Worm (Caenorhabditis elegans): ENCODE data around the gene snrp-3.
"Not testable (repeated sequence)": the region's sequence is repeated elsewhere in the genome, so short reads cannot be mapped to it uniquely, and the experiment has no call there.

The snrp-3 gene

DNA sequence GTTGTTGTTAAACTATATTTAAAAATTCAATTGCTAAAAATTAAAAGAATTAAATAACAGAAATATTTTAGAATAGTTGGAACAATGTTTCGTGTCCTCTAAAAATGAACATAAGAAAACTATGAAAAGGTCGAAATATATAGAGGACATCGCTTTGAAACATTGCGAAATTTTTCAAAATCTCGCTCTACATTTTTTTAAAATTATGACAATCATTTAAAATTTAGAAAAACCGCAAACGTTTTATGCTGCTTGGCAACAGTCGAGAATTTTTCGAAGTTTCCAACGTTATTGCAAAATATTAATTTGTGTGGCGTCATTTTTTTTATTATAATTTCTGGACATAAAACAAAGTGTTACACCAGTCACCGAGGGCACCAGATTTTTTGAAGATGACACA lies 27.4 kb upstream of the snrp-3 start, which contains the start of the genes parg-2 and ipla-5:
Gene parg-2 (minus strand): TSS at position 101 of the 400 bp plus-strand sequence.
Gene ipla-5 (plus strand): TSS at position 216 of the 400 bp plus-strand sequence.
- TF ChIP-seq zag-1 (tag; optimal IDR thresholded peaks at IDR 0.05); unc-62 (GFP tag; optimal IDR thresholded peaks at IDR 0.05); ztf-11 (tag; optimal IDR thresholded peaks at IDR 0.05): not testable (repeated sequence)

DNA sequence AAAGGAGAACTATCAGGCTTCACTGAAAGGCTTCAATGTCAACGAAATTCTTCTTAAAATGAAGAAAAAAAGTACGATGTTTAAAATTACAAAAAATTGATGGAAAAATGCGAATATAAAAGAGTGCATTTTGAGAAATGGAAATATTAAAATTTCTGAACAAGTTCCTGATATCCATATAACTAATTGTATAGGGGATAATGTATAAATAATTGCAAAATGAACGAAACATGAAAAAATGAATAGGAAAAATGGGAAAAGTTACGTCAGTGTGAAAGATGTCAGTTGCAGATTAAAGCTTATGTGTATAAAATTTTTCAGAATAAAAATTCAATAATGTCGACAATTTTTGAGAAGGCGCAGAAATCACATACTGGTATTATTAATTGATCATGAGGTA lies 20.4 kb upstream of the snrp-3 start:
- TF ChIP-seq nhr-6 (tag; optimal IDR thresholded peaks at IDR 0.05), result no peak
- no peak for TF ChIP-seq lin-13 (GFP tag; optimal IDR thresholded peaks at IDR 0.05)
- TF ChIP-seq sem-4 (tag; optimal IDR thresholded peaks at IDR 0.05), result no peak
- no peak for TF ChIP-seq mdl-1 (tag; optimal IDR thresholded peaks at IDR 0.05)
- TF ChIP-seq ceh-82 (tag; optimal IDR thresholded peaks at IDR 0.05), result no peak
- no peak for TF ChIP-seq zag-1 (tag; optimal IDR thresholded peaks at IDR 0.05)
- no peak for TF ChIP-seq nhr-10 (tag; optimal IDR thresholded peaks at IDR 0.05)
- TF ChIP-seq ztf-11 (tag; optimal IDR thresholded peaks at IDR 0.05), result no peak
- no peak for TF ChIP-seq unc-39 (tag; optimal IDR thresholded peaks at IDR 0.05)
- no peak for TF ChIP-seq alr-1 (tag; optimal IDR thresholded peaks at IDR 0.05)
- no peak for TF ChIP-seq blmp-1 (tag; optimal IDR thresholded peaks at IDR 0.05; ENCODE audit: insufficient read depth)
- TF ChIP-seq lsy-2 (tag; optimal IDR thresholded peaks at IDR 0.05), result no peak
- TF ChIP-seq mab-5 (tag; optimal IDR thresholded peaks at IDR 0.05), result no peak
- no peak for TF ChIP-seq ama-1 (optimal IDR thresholded peaks at IDR 0.05)
- TF ChIP-seq F13H6.1 (tag; optimal IDR thresholded peaks at IDR 0.05), result no peak
- no peak for TF ChIP-seq unc-62 (GFP tag; optimal IDR thresholded peaks at IDR 0.05)
- TF ChIP-seq nhr-129 (tag; optimal IDR thresholded peaks at IDR 0.05), result no peak
- TF ChIP-seq lin-11 (tag; optimal IDR thresholded peaks at IDR 0.05), result no peak

DNA sequence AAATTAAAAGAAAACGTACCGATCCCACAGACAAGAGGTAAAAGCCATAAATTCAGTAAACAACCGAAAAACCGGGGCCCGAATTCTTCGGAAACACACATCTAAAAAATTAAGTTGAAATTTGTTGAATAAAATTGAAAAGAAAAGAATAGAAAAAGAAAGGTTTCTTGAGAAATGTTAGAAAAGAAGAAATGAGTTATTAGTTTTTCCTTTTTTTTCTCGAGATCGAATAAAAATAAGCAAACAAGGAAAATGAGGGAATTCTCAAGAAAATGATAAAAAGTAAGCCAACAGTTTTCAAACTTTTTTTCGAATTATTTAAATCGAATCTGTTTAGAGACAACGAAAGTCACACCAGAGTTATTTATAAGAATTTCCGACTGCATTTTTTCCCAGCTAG lies 17.9 kb upstream of the snrp-3 start, which contains the start of gene H23L24.4:
Gene H23L24.4 (minus strand): TSS at position 101 of the 400 bp plus-strand sequence.
- TF ChIP-seq F13H6.1 (tag; optimal IDR thresholded peaks at IDR 0.05) (no peak), mbf-1 (tag; optimal IDR thresholded peaks at IDR 0.05) (no peak), elt-3 (tag; optimal IDR thresholded peaks at IDR 0.05) (no peak), mdl-1 (tag; optimal IDR thresholded peaks at IDR 0.05) (no peak), skn-1 (tag; optimal IDR thresholded peaks at IDR 0.05) (no peak), ZK546.5 (tag; optimal IDR thresholded peaks at IDR 0.05) (no peak), nhr-6 (tag; optimal IDR thresholded peaks at IDR 0.05) (no peak), zag-1 (tag; optimal IDR thresholded peaks at IDR 0.05) (no peak), egl-27 (tag; optimal IDR thresholded peaks at IDR 0.05) (no peak)

DNA sequence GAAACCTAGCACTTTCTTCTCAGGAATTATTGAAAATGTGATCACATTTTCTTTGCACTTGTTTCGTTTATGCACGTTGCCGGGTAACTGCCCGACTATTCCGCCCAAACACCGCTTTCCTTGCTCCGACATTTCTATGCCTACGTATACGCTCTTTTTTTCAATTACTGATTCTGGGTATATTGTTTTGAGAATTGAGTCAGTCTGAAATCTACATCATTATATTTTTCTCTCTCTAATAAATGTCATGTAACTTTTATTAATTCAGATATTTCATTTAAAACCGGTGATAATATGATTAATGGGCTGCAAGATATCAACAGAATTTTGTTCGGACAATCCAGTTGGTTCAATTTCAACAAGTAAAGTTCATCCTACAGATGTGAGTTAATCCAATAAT lies 9.8 kb upstream of the snrp-3 start, which contains the start of gene ttll-11:
Gene ttll-11 (plus strand): TSS at position 301 of the 400 bp plus-strand sequence.
- TF ChIP-seq lin-11 (tag; optimal IDR thresholded peaks at IDR 0.05), result peak; percentile 1
- TF ChIP-seq ztf-1 (GFP tag; conservative IDR thresholded peaks at IDR 0.05), result no peak

DNA sequence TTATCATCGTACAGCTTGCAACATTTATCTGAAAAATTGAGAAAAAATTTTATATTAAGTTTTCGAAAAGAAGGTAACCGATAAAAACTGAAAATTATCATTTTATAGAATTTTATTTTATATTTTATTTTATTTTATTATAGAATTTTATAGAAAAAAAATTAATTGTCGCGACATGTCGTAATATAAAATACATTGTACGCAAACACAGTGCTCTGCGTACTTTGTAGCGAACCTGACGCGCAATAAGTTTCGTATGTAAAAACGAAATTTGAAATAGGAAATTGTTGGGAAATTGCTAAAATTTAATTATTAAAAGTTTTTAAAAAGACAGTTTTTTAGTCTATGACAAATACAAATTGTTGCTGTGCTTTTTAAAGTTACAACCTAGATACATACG lies 3.9 kb upstream of the snrp-3 start, which contains the start of the genes hst-1 and ints-6:
Gene hst-1 (minus strand): TSS at position 28 of the 400 bp plus-strand sequence.
Gene ints-6 (plus strand): TSS at position 260 of the 400 bp plus-strand sequence.
- TF ChIP-seq mdl-1 (tag; optimal IDR thresholded peaks at IDR 0.05), result no peak
- TF ChIP-seq snpc-4 (tag; optimal IDR thresholded peaks at IDR 0.05), result no peak
- no peak for TF ChIP-seq skn-1 (tag; optimal IDR thresholded peaks at IDR 0.05)
- no peak for TF ChIP-seq fos-1 (tag; optimal IDR thresholded peaks at IDR 0.05)
- no peak for TF ChIP-seq unc-62 (GFP tag; optimal IDR thresholded peaks at IDR 0.05)
- peak; percentile 15 for TF ChIP-seq sma-3 (GFP tag; optimal IDR thresholded peaks at IDR 0.05)
- no peak for TF ChIP-seq nhr-129 (tag; optimal IDR thresholded peaks at IDR 0.05)
- peak; percentile 36 for TF ChIP-seq gmeb-1 (tag; optimal IDR thresholded peaks at IDR 0.05)
- TF ChIP-seq ztf-4 (tag; optimal IDR thresholded peaks at IDR 0.05), result no peak
- no peak for TF ChIP-seq ZK546.5 (tag; optimal IDR thresholded peaks at IDR 0.05)
- no peak for TF ChIP-seq blmp-1 (tag; optimal IDR thresholded peaks at IDR 0.05; ENCODE audit: insufficient read depth)
- TF ChIP-seq dmd-4 (tag; optimal IDR thresholded peaks at IDR 0.05), result no peak
- TF ChIP-seq F13H6.1 (tag; optimal IDR thresholded peaks at IDR 0.05), result peak; percentile 19
- TF ChIP-seq mbf-1 (tag; optimal IDR thresholded peaks at IDR 0.05), result no peak
- no peak for TF ChIP-seq Y55F3AM.14 (GFP tag; optimal IDR thresholded peaks at IDR 0.05)
- TF ChIP-seq nhr-6 (tag; optimal IDR thresholded peaks at IDR 0.05), result no peak
- TF ChIP-seq mab-5 (tag; optimal IDR thresholded peaks at IDR 0.05), result no peak
- TF ChIP-seq nhr-21 (tag; optimal IDR thresholded peaks at IDR 0.05), result no peak
- peak; percentile 6 for TF ChIP-seq C34F6.9 (tag; optimal IDR thresholded peaks at IDR 0.05)
- no peak for TF ChIP-seq nhr-11 (tag; optimal IDR thresholded peaks at IDR 0.05)
- TF ChIP-seq ztf-11 (tag; optimal IDR thresholded peaks at IDR 0.05), result no peak
- TF ChIP-seq sem-4 (tag; optimal IDR thresholded peaks at IDR 0.05), result no peak
- TF ChIP-seq lin-11 (tag; optimal IDR thresholded peaks at IDR 0.05), result no peak
- no peak for TF ChIP-seq elt-1 (tag; optimal IDR thresholded peaks at IDR 0.05)
- TF ChIP-seq nhr-10 (tag; optimal IDR thresholded peaks at IDR 0.05), result no peak
- peak in 1 of 2 experiments; percentile 31 for TF ChIP-seq lsy-2 (tag; optimal IDR thresholded peaks at IDR 0.05)
- peak; percentile 26 for TF ChIP-seq unc-55 (GFP tag; optimal IDR thresholded peaks at IDR 0.05)
- no peak for TF ChIP-seq nhr-23 (tag; optimal IDR thresholded peaks at IDR 0.05)
- no peak for TF ChIP-seq unc-39 (tag; optimal IDR thresholded peaks at IDR 0.05)
- no peak for TF ChIP-seq ztf-1 (GFP tag; conservative IDR thresholded peaks at IDR 0.05)
- TF ChIP-seq lin-39 (tag; optimal IDR thresholded peaks at IDR 0.05), result no peak
- TF ChIP-seq nhr-237 (tag; optimal IDR thresholded peaks at IDR 0.05), result no peak
- TF ChIP-seq R02D3.7 (tag; optimal IDR thresholded peaks at IDR 0.05), result no peak
- TF ChIP-seq ceh-82 (tag; optimal IDR thresholded peaks at IDR 0.05), result no peak
- TF ChIP-seq zag-1 (tag; optimal IDR thresholded peaks at IDR 0.05), result no peak
- no peak for TF ChIP-seq ceh-16 (tag; optimal IDR thresholded peaks at IDR 0.05)
- no peak for TF ChIP-seq nhr-12 (tag; optimal IDR thresholded peaks at IDR 0.05)

Data from whole organism, L2 larva.